Worm (Caenorhabditis elegans): Measurements from ENCODE around the gene C06A12.3.

DNA sequence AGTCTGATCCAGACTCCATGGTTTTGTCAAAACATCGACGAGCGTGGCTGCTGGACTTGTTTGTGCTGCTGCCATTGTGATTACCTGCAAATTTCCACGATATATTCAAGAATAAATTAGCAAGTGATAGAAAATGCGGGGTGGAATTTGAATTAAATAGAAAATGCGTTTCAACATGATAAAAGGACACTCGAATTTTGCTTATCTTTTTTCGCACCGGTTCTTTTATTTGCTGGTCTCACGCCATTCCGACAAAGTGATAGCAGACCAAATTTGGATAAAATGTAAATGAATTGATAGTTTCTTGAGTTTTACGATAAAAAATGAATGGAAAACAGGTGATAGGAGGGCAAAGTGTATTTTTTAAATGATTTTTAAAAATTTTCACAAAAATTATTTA, 39.8 kb downstream of the C06A12.3 start, which contains the start of gene elo-2:
- no peak for TF ChIP-seq unc-55 (GFP tag; optimal IDR thresholded peaks at IDR 0.05)
- TF ChIP-seq ama-1 (optimal IDR thresholded peaks at IDR 0.05), result no peak
- TF ChIP-seq nhr-10 (tag; optimal IDR thresholded peaks at IDR 0.05), result no peak
